Fruit fly (Drosophila melanogaster): Measurements from ENCODE around the gene Nhe3.

The Nhe3 gene

dm6 chr2L:6647103-6647711 is 37.0 kb downstream of the Nhe3 start (continued):
- peak; percentile 80 for TF ChIP-seq Hey (tag; optimal IDR thresholded peaks at IDR 0.05)
- TF ChIP-seq Ets65A (GFP tag) = peak; percentile 100
- peak; percentile 70 for TF ChIP-seq Sry-δ (GFP tag; optimal IDR thresholded peaks at IDR 0.05)
- peak; percentile 94 for TF ChIP-seq CG6683 (GFP tag; optimal IDR thresholded peaks at IDR 0.05)
- TF ChIP-seq CG15696 (tag; optimal IDR thresholded peaks at IDR 0.05) = peak; percentile 95
- peak; percentile 98 for TF ChIP-seq CG8944 (GFP tag; optimal IDR thresholded peaks at IDR 0.05)
- TF ChIP-seq CG13424 (tag; optimal IDR thresholded peaks at IDR 0.05) = peak; percentile 98
- TF ChIP-seq sc (optimal IDR thresholded peaks at IDR 0.05) = no peak
- TF ChIP-seq sc (GFP tag; optimal IDR thresholded peaks at IDR 0.05) = peak; percentile 98
- TF ChIP-seq crol (GFP tag; IDR thresholded peaks at IDR 0.05) = peak; percentile 68
- peak; percentile 92 for TF ChIP-seq CG6654 (GFP tag; optimal IDR thresholded peaks at IDR 0.05)
- peak; percentile 99 for TF ChIP-seq Asciz (GFP tag; optimal IDR thresholded peaks at IDR 0.05)
- peak; percentile 98 for TF ChIP-seq CG7556 (GFP tag; optimal IDR thresholded peaks at IDR 0.05)
- peak; percentile 87 for TF ChIP-seq E2f2 (GFP tag; IDR thresholded peaks at IDR 0.05)
- TF ChIP-seq BEAF-32 (GFP tag; optimal IDR thresholded peaks at IDR 0.05) = peak; percentile 12
- peak; percentile 98 for TF ChIP-seq CG9727 (GFP tag; optimal IDR thresholded peaks at IDR 0.05)
- peak; percentile 97 for TF ChIP-seq CG8290 (GFP tag; optimal IDR thresholded peaks at IDR 0.05)
- peak; percentile 90 to 97 for TF ChIP-seq CG8290 (tag; optimal IDR thresholded peaks at IDR 0.05)
- peak; percentile 97 for TF ChIP-seq tup (GFP tag; optimal IDR thresholded peaks at IDR 0.05)
- TF ChIP-seq HLH3B (GFP tag; IDR thresholded peaks at IDR 0.05) = peak; percentile 98
- peak; percentile 98 for TF ChIP-seq CG1602 (GFP tag; optimal IDR thresholded peaks at IDR 0.05)
- TF ChIP-seq pfk (GFP tag; optimal IDR thresholded peaks at IDR 0.05) = peak; percentile 52
- peak; percentile 91 for TF ChIP-seq Fer2 (tag; optimal IDR thresholded peaks at IDR 0.05)
- peak; percentile 97 for TF ChIP-seq CG12744 (GFP tag; optimal IDR thresholded peaks at IDR 0.05)
- TF ChIP-seq Hmx (GFP tag; optimal IDR thresholded peaks at IDR 0.05) = no peak
- TF ChIP-seq CG7839 (tag; optimal IDR thresholded peaks at IDR 0.05) = peak; percentile 99
- peak; percentile 97 for TF ChIP-seq dm (GFP tag; optimal IDR thresholded peaks at IDR 0.05)
- TF ChIP-seq Aef1 (GFP tag; IDR thresholded peaks at IDR 0.05) = peak; percentile 96
- peak; percentile 97 for TF ChIP-seq ttk (GFP tag; IDR thresholded peaks at IDR 0.05)
- peak; percentile 96 for TF ChIP-seq YL-1 (GFP tag; optimal IDR thresholded peaks at IDR 0.05)
- peak; percentile 97 for TF ChIP-seq CG10543 (GFP tag; optimal IDR thresholded peaks at IDR 0.05)
- peak; percentile 47; the same call in 1 of the 3 replicates for TF ChIP-seq CG16813 (GFP tag; IDR thresholded peaks at IDR 0.05; ENCODE audit: partially characterized antibody)
- peak; percentile 94 for TF ChIP-seq wdn (GFP tag; IDR thresholded peaks at IDR 0.05)
- peak; percentile 92 for TF ChIP-seq CG5180 (GFP tag; optimal IDR thresholded peaks at IDR 0.05)
- TF ChIP-seq mam (GFP tag; optimal IDR thresholded peaks at IDR 0.05) = peak; percentile 98
- TF ChIP-seq CG8388 (GFP tag; optimal IDR thresholded peaks at IDR 0.05) = peak; percentile 99
- peak; percentile 34 to 73 for TF ChIP-seq crp (GFP tag; optimal IDR thresholded peaks at IDR 0.05)
- peak; percentile 98 for TF ChIP-seq CG17361 (GFP tag; IDR thresholded peaks at IDR 0.05)
- no peak for TF ChIP-seq Doc3 (GFP tag; IDR thresholded peaks at IDR 0.05; ENCODE audit: partially characterized antibody)
- peak; percentile 91 for TF ChIP-seq Ravus (GFP tag; IDR thresholded peaks at IDR 0.05)
- peak; percentile 98 for TF ChIP-seq otp (GFP tag; IDR thresholded peaks at IDR 0.05)
- TF ChIP-seq CG10431 (GFP tag; optimal IDR thresholded peaks at IDR 0.05) = peak; percentile 94
- peak; percentile 96 for TF ChIP-seq CG12104 (GFP tag; optimal IDR thresholded peaks at IDR 0.05)
- peak; percentile 92 for TF ChIP-seq CG8765 (GFP tag; IDR thresholded peaks at IDR 0.05)
- TF ChIP-seq CG7372 (GFP tag; IDR thresholded peaks at IDR 0.05) = peak; percentile 96
- peak; percentile 97 for TF ChIP-seq CG18764 (GFP tag; optimal IDR thresholded peaks at IDR 0.05)
- TF ChIP-seq fu2 (GFP tag; optimal IDR thresholded peaks at IDR 0.05) = peak; percentile 96
- TF ChIP-seq HLH54F (GFP tag; optimal IDR thresholded peaks at IDR 0.05) = peak; percentile 97
- TF ChIP-seq CG10462 (GFP tag; optimal IDR thresholded peaks at IDR 0.05) = peak; percentile 98
- TF ChIP-seq CG11398 (GFP tag; optimal IDR thresholded peaks at IDR 0.05) = peak; percentile 99
